Worm (Caenorhabditis elegans) whole organism, L4 larva: ENCODE results near the gene smf-2.

Experiments used
- T20F7.1 ChIP-seq: fragments of 200-800 bp; sonication (Bioruptor generic); optimal IDR thresholded peaks from 2 replicates; lab custom pipeline; 2018; ENCODE audit warnings: mild to moderate bottlenecking, missing genetic modification characterization, missing compliant biosample characterization
- T26A8.4 ChIP-seq: fragments of 200-800 bp; sonication (Bioruptor generic); IDR thresholded peaks from 2 replicates; pipeline ENCODE4 v1.3.6; 2022; ENCODE audit warnings: missing genetic modification characterization, missing compliant biosample characterization
- Y105C5A.15 ChIP-seq: fragments of 200-800 bp; sonication (Bioruptor generic); IDR thresholded peaks from 2 replicates; pipeline ENCODE4 v1.3.6; 2022; ENCODE audit warnings: missing genetic modification characterization, missing compliant biosample characterization
- Y48G9A.11 ChIP-seq: fragments of 200-800 bp; sonication (Bioruptor generic); IDR thresholded peaks from 2 replicates; pipeline ENCODE4 v1.3.6; 2022; ENCODE audit warnings: missing genetic modification reagents, missing genetic modification characterization, missing compliant biosample characterization
- aly-2 ChIP-seq: sonication (generic microtip); optimal IDR thresholded peaks from 2 replicates; lab custom pipeline; 2018; ENCODE audit warnings: missing biosample characterization, missing genetic modification characterization
- arid-1 ChIP-seq: fragments of 200-800 bp; sonication (Bioruptor generic); conservative IDR thresholded peaks from 2 replicates; pipeline ENCODE4 v1.3.6; 2022; ENCODE audit warnings: missing genetic modification reagents, missing genetic modification characterization, missing compliant biosample characterization
- ceh-32 ChIP-seq: sonication (generic microtip); optimal IDR thresholded peaks from 2 replicates; lab custom pipeline; 2016; ENCODE audit warnings: mild to moderate bottlenecking, missing genetic modification characterization, missing compliant biosample characterization; ENCODE audit not compliant: poor library complexity
- ces-1 ChIP-seq: fragments of 150-350 bp; sonication (generic microtip); optimal IDR thresholded peaks from 4 replicates; lab custom pipeline; 2014; ENCODE audit warnings: missing biosample characterization, missing genetic modification reagents, missing genetic modification characterization
- ctbp-1 ChIP-seq: fragments of 200-800 bp; sonication (Bioruptor generic); IDR thresholded peaks from 2 replicates; pipeline ENCODE4 v1.3.6; 2022; ENCODE audit warnings: missing genetic modification reagents, missing genetic modification characterization, missing compliant biosample characterization
- daf-16 ChIP-seq, 3 experiments: sonication (generic microtip); optimal IDR thresholded peaks; 2 replicates each; lab custom pipeline; 2016 to 2017; ENCODE audit warnings: missing genetic modification characterization in 3 of 3, missing genetic modification reagents in 3 of 3, mild to moderate bottlenecking in 2 of 3, missing compliant biosample characterization in 2 of 3, missing biosample characterization in 1 of 3, moderate library complexity in 1 of 3
- daf-19 ChIP-seq: fragments of 200-800 bp; sonication (Bioruptor generic); conservative IDR thresholded peaks from 2 replicates; pipeline ENCODE4 v1.3.6; 2022; ENCODE audit warnings: missing genetic modification characterization, missing compliant biosample characterization
- dmd-6 ChIP-seq: fragments of 200-800 bp; sonication (Bioruptor generic); IDR thresholded peaks from 2 replicates; pipeline ENCODE4 v1.3.6; 2022; ENCODE audit warnings: missing genetic modification reagents, missing genetic modification characterization, missing compliant biosample characterization
- dmd-9 ChIP-seq: fragments of 200-800 bp; sonication (Bioruptor generic); IDR thresholded peaks from 2 replicates; pipeline ENCODE4 v1.3.6; 2022; ENCODE audit warnings: missing genetic modification reagents, missing genetic modification characterization, missing compliant biosample characterization
- duxl-1 ChIP-seq: sonication (generic microtip); optimal IDR thresholded peaks from 2 replicates; lab custom pipeline; 2016; ENCODE audit warnings: mild to moderate bottlenecking, missing genetic modification characterization, moderate library complexity, missing compliant biosample characterization; ENCODE audit not compliant: poor library complexity
- egl-43 ChIP-seq: fragments of 200-800 bp; sonication (Bioruptor generic); IDR thresholded peaks from 2 replicates; pipeline ENCODE4 v1.3.6; 2022; ENCODE audit warnings: missing genetic modification reagents, missing genetic modification characterization, missing compliant biosample characterization
- fkh-10 ChIP-seq: fragments of 150-350 bp; optimal IDR thresholded peaks from 2 replicates; lab custom pipeline; 2014; ENCODE audit warnings: missing biosample characterization, missing genetic modification reagents, missing genetic modification characterization
- hlh-11 ChIP-seq: fragments of 200-800 bp; sonication (Bioruptor generic); optimal IDR thresholded peaks from 2 replicates; lab custom pipeline; 2018; ENCODE audit warnings: mild to moderate bottlenecking, missing genetic modification characterization, missing compliant biosample characterization
- hmg-1.1 ChIP-seq: fragments of 200-800 bp; sonication (Bioruptor generic); IDR thresholded peaks from 2 replicates; pipeline ENCODE4 v1.3.6; 2022; ENCODE audit warnings: missing genetic modification reagents, missing genetic modification characterization, missing compliant biosample characterization
- lin-13 ChIP-seq: fragments of 150-350 bp; optimal IDR thresholded peaks from 2 replicates; lab custom pipeline; 2014; ENCODE audit warnings: missing biosample characterization, missing genetic modification reagents, missing genetic modification characterization
- lin-15B ChIP-seq: fragments of 150-350 bp; sonication (generic microtip); optimal IDR thresholded peaks from 3 replicates; lab custom pipeline; 2014; ENCODE audit warnings: missing biosample characterization, missing genetic modification characterization
- lin-29 ChIP-seq: fragments of 200-800 bp; sonication (Bioruptor generic); IDR thresholded peaks from 2 replicates; pipeline ENCODE4 v1.3.6; 2022; ENCODE audit warnings: missing genetic modification reagents, missing genetic modification characterization, missing compliant biosample characterization
- lin-39 ChIP-seq: fragments of 150-350 bp; optimal IDR thresholded peaks from 2 replicates; lab custom pipeline; 2014; ENCODE audit warnings: missing biosample characterization, missing genetic modification reagents, missing genetic modification characterization
- lir-3 ChIP-seq: sonication (generic microtip); optimal IDR thresholded peaks from 2 replicates; lab custom pipeline; 2016; ENCODE audit warnings: mild to moderate bottlenecking, missing genetic modification characterization, missing compliant biosample characterization
- lsy-2 ChIP-seq, 2 experiments: fragments of 150-350 bp in 1 of 2; sonication (generic microtip) in 1 of 2; optimal IDR thresholded peaks; 2 replicates each; lab custom pipeline; 2014 to 2017; ENCODE audit warnings: missing biosample characterization in 2 of 2, missing genetic modification characterization in 2 of 2
- mdl-1 ChIP-seq, 2 experiments: fragments of 150-350 bp in 1 of 2; sonication (generic microtip) in 1 of 2; optimal IDR thresholded peaks; 2 replicates each; lab custom pipeline; 2014 to 2017; ENCODE audit warnings: missing biosample characterization in 2 of 2, missing genetic modification characterization in 2 of 2
- mdt-29 ChIP-seq: fragments of 200-800 bp; sonication (Bioruptor generic); IDR thresholded peaks from 2 replicates; pipeline ENCODE4 v1.3.6; 2022; ENCODE audit warnings: missing genetic modification reagents, missing genetic modification characterization, missing compliant biosample characterization
- mxl-3 ChIP-seq: fragments of 200-800 bp; sonication (Bioruptor generic); optimal IDR thresholded peaks from 2 replicates; lab custom pipeline; 2018; ENCODE audit warnings: mild to moderate bottlenecking, missing genetic modification characterization, missing compliant biosample characterization
- nhr-10 ChIP-seq: fragments of 150-350 bp; optimal IDR thresholded peaks from 2 replicates; lab custom pipeline; 2014; ENCODE audit warnings: missing biosample characterization, missing genetic modification characterization
- nhr-11 ChIP-seq: fragments of 150-350 bp; optimal IDR thresholded peaks from 2 replicates; lab custom pipeline; 2014; ENCODE audit warnings: missing biosample characterization, missing genetic modification characterization
- nhr-111 ChIP-seq: fragments of 200-800 bp; sonication (Bioruptor generic); optimal IDR thresholded peaks from 2 replicates; lab custom pipeline; 2018; ENCODE audit warnings: mild to moderate bottlenecking, missing genetic modification characterization, missing compliant biosample characterization
- nhr-237 ChIP-seq: sonication (generic microtip); optimal IDR thresholded peaks from 2 replicates; lab custom pipeline; 2017; ENCODE audit warnings: missing biosample characterization, missing genetic modification characterization
- nhr-25 ChIP-seq: sonication (generic microtip); optimal IDR thresholded peaks from 2 replicates; lab custom pipeline; 2017; ENCODE audit warnings: missing genetic modification characterization, mild to moderate bottlenecking, missing compliant biosample characterization, antibody characterized with exemption, moderate library complexity, borderline replicate concordance; ENCODE audit not compliant: insufficient read depth
- nhr-42 ChIP-seq: fragments of 200-800 bp; sonication (Bioruptor generic); IDR thresholded peaks from 2 replicates; pipeline ENCODE4 v1.3.6; 2022; ENCODE audit warnings: missing genetic modification characterization, missing compliant biosample characterization
- nhr-48 ChIP-seq: sonication (generic microtip); optimal IDR thresholded peaks from 2 replicates; lab custom pipeline; 2016; ENCODE audit warnings: mild to moderate bottlenecking, missing genetic modification characterization, missing compliant biosample characterization
- nhr-6 ChIP-seq: fragments of 150-350 bp; optimal IDR thresholded peaks from 2 replicates; lab custom pipeline; 2014; ENCODE audit warnings: missing biosample characterization, missing genetic modification characterization
- nhr-77 ChIP-seq: fragments of 150-350 bp; optimal IDR thresholded peaks from 2 replicates; lab custom pipeline; 2014; ENCODE audit warnings: missing biosample characterization, missing genetic modification characterization
- pqm-1 ChIP-seq: sonication (generic microtip); optimal IDR thresholded peaks from 2 replicates; lab custom pipeline; 2017; ENCODE audit warnings: missing biosample characterization, missing genetic modification characterization
- sdz-12 ChIP-seq: fragments of 200-800 bp; sonication (Bioruptor generic); optimal IDR thresholded peaks from 2 replicates; lab custom pipeline; 2018; ENCODE audit warnings: mild to moderate bottlenecking, missing genetic modification characterization, missing compliant biosample characterization
- snpc-1.2 ChIP-seq: fragments of 200-800 bp; sonication (Bioruptor generic); IDR thresholded peaks from 2 replicates; pipeline ENCODE4 v1.3.6; 2022; ENCODE audit warnings: missing genetic modification reagents, missing genetic modification characterization, missing compliant biosample characterization
- snpc-4 ChIP-seq: fragments of 150-350 bp; optimal IDR thresholded peaks from 2 replicates; lab custom pipeline; 2014; ENCODE audit warnings: missing biosample characterization, missing genetic modification characterization
- spr-3 ChIP-seq: fragments of 200-800 bp; sonication (Bioruptor generic); optimal IDR thresholded peaks from 2 replicates; lab custom pipeline; 2018; ENCODE audit warnings: mild to moderate bottlenecking, missing genetic modification characterization, missing compliant biosample characterization
- tra-1 ChIP-seq: fragments of 200-800 bp; sonication (Bioruptor generic); IDR thresholded peaks from 2 replicates; pipeline ENCODE4 v1.3.6; 2022; ENCODE audit warnings: missing genetic modification reagents, missing genetic modification characterization, missing compliant biosample characterization
- unc-130 ChIP-seq: sonication (generic microtip); optimal IDR thresholded peaks from 2 replicates; lab custom pipeline; 2016; ENCODE audit warnings: missing genetic modification reagents, missing genetic modification characterization, missing compliant biosample characterization
- vab-7 ChIP-seq: fragments of 200-800 bp; sonication (Bioruptor generic); IDR thresholded peaks from 2 replicates; pipeline ENCODE4 v1.3.6; 2022; ENCODE audit warnings: missing genetic modification reagents, missing genetic modification characterization, missing compliant biosample characterization
- zfp-2 ChIP-seq: sonication (generic microtip); optimal IDR thresholded peaks from 2 replicates; lab custom pipeline; 2016; ENCODE audit warnings: mild to moderate bottlenecking, missing genetic modification characterization, missing compliant biosample characterization
- zfp-3 ChIP-seq: fragments of 200-800 bp; sonication (Bioruptor generic); conservative IDR thresholded peaks from 2 replicates; pipeline ENCODE4 v1.3.6; 2022; ENCODE audit warnings: missing genetic modification reagents, missing genetic modification characterization, missing compliant biosample characterization
- zip-11 ChIP-seq: fragments of 200-800 bp; sonication (Bioruptor generic); IDR thresholded peaks from 2 replicates; pipeline ENCODE4 v1.3.6; 2022; ENCODE audit warnings: missing genetic modification characterization, missing compliant biosample characterization

The smf-2 gene

ce11 chrX:6740983-6741365 is 22.5 kb upstream of the smf-2 start (continued):
- peak; percentile 4; the same call in 1 of the 2 replicates for TF ChIP-seq egl-43 (GFP tag; lab: Robert Waterston, UW)
- TF ChIP-seq T20F7.1 (GFP tag; lab: Kevin White, UChicago): no peak
- no peak for TF ChIP-seq ceh-32 (tag; lab: Kevin White, UChicago)
- no peak for TF ChIP-seq nhr-48 (tag; lab: Kevin White, UChicago)
- TF ChIP-seq lin-29 (GFP tag; lab: Robert Waterston, UW): no peak
- TF ChIP-seq nhr-42 (GFP tag; lab: Robert Waterston, UW): no peak
- TF ChIP-seq nhr-11: peak; percentile 71
- no peak for TF ChIP-seq duxl-1 (tag; lab: Kevin White, UChicago)
- TF ChIP-seq T26A8.4 (GFP tag; lab: Robert Waterston, UW): no peak
- no peak; the same call in 1 of the 2 replicates for TF ChIP-seq dmd-6
- TF ChIP-seq pqm-1 (tag; lab: Kevin White, UChicago): no peak
- TF ChIP-seq mxl-3 (GFP tag; lab: Kevin White, UChicago): no peak
- TF ChIP-seq daf-19 (GFP tag; lab: Robert Waterston, UW): no peak
- TF ChIP-seq unc-130: no peak
- TF ChIP-seq nhr-25 (tag; lab: Kevin White, UChicago): no peak
- TF ChIP-seq arid-1: no peak
- peak in 1 of 2 experiments; percentile 42 for TF ChIP-seq mdl-1 (tag; optimal IDR thresholded peaks at IDR 0.05; lab: Kevin White, UChicago)
- no peak for TF ChIP-seq hmg-1.1 (GFP tag; lab: Robert Waterston, UW)
- TF ChIP-seq nhr-77 (tag; lab: Kevin White, UChicago): no peak
- no peak for TF ChIP-seq nhr-111 (GFP tag; lab: Kevin White, UChicago)
- no peak for TF ChIP-seq spr-3 (GFP tag; lab: Kevin White, UChicago)
- no peak for TF ChIP-seq zip-11 (GFP tag; lab: Robert Waterston, UW)
- TF ChIP-seq Y105C5A.15 (GFP tag; lab: Robert Waterston, UW): no peak
- TF ChIP-seq hlh-11 (tag; lab: Kevin White, UChicago): peak; percentile 71
- peak; percentile 48 for TF ChIP-seq mdt-29 (GFP tag; lab: Robert Waterston, UW)
- TF ChIP-seq lin-15B (tag; lab: Kevin White, UChicago): no peak
- no peak for TF ChIP-seq ces-1
- TF ChIP-seq fkh-10: no peak
- TF ChIP-seq snpc-4 (tag; lab: Kevin White, UChicago): no peak
- TF ChIP-seq lir-3: no peak
- TF ChIP-seq dmd-9 (GFP tag; lab: Robert Waterston, UW): no peak
- no peak for TF ChIP-seq lin-13 (GFP tag; lab: Kevin White, UChicago)
- no peak for TF ChIP-seq nhr-10 (tag; lab: Kevin White, UChicago)
- TF ChIP-seq nhr-6 (tag; lab: Kevin White, UChicago): no peak
- no peak for TF ChIP-seq aly-2 (tag; lab: Kevin White, UChicago)
- TF ChIP-seq lin-39 (tag; lab: Kevin White, UChicago): no peak
- TF ChIP-seq daf-16 (GFP tag; optimal IDR thresholded peaks at IDR 0.05; lab: Kevin White, UChicago): peak in 1 of 2 experiments; percentile 91
- no peak for TF ChIP-seq daf-16 (tag; optimal IDR thresholded peaks at IDR 0.05; lab: Kevin White, UChicago)
- no peak for TF ChIP-seq Y48G9A.11 (GFP tag; lab: Robert Waterston, UW)
- TF ChIP-seq ctbp-1 (GFP tag; lab: Robert Waterston, UW): no peak
- TF ChIP-seq vab-7 (GFP tag; lab: Robert Waterston, UW): no peak
- TF ChIP-seq zfp-3 (GFP tag; lab: Robert Waterston, UW): no peak
- no peak for TF ChIP-seq snpc-1.2
- no peak for TF ChIP-seq lsy-2 (tag; optimal IDR thresholded peaks at IDR 0.05; lab: Kevin White, UChicago)
- no peak for TF ChIP-seq tra-1 (GFP tag; lab: Robert Waterston, UW)
- no peak for TF ChIP-seq sdz-12 (GFP tag; lab: Kevin White, UChicago)
- TF ChIP-seq nhr-237 (tag; lab: Kevin White, UChicago): no peak
- TF ChIP-seq zfp-2 (tag; lab: Kevin White, UChicago): no peak
